Worm (Caenorhabditis elegans) whole organism, late embryonic: ENCODE data around the gene srh-92.

ENCODE experiments used
- T23F11.4 ChIP-seq: fragments of 200-800 bp; sonication (Bioruptor generic); optimal IDR thresholded peaks from 2 replicates; lab custom pipeline; 2018; ENCODE audit warnings: mild to moderate bottlenecking, missing genetic modification characterization, missing compliant biosample characterization
- ama-1 ChIP-seq: fragments of 150-350 bp; optimal IDR thresholded peaks from 2 replicates; lab custom pipeline; 2014
- ceh-31 ChIP-seq: sonication (generic microtip); optimal IDR thresholded peaks from 2 replicates; lab custom pipeline; 2016; ENCODE audit warnings: missing genetic modification characterization, missing compliant biosample characterization
- ceh-34 ChIP-seq: sonication (generic microtip); optimal IDR thresholded peaks from 2 replicates; lab custom pipeline; 2016; ENCODE audit warnings: mild to moderate bottlenecking, missing genetic modification characterization, missing compliant biosample characterization
- ceh-9 ChIP-seq: sonication (generic microtip); optimal IDR thresholded peaks from 2 replicates; lab custom pipeline; 2016; ENCODE audit warnings: mild to moderate bottlenecking, missing genetic modification characterization, inconsistent platforms, missing compliant biosample characterization
- pha-2 ChIP-seq: sonication (generic microtip); optimal IDR thresholded peaks from 2 replicates; lab custom pipeline; 2017; ENCODE audit warnings: mild to moderate bottlenecking, missing genetic modification characterization, missing compliant biosample characterization
- pha-4 ChIP-seq: fragments of 150-350 bp; optimal IDR thresholded peaks from 2 replicates; lab custom pipeline; 2018; ENCODE audit warnings: missing biosample characterization, missing genetic modification reagents, missing genetic modification characterization
- pros-1 ChIP-seq: fragments of 150-350 bp; optimal IDR thresholded peaks from 2 replicates; lab custom pipeline; 2014; ENCODE audit warnings: missing biosample characterization, missing genetic modification reagents, missing genetic modification characterization
- syd-9 ChIP-seq: sonication (generic microtip); optimal IDR thresholded peaks from 2 replicates; lab custom pipeline; 2016; ENCODE audit warnings: mild to moderate bottlenecking, missing genetic modification characterization, moderate library complexity, missing compliant biosample characterization
- unc-3 ChIP-seq, 2 experiments: fragments of 200-800 bp in 1 of 2; sonication (Bioruptor generic) in 1 of 2; sonication (generic microtip) in 1 of 2; conservative IDR thresholded peaks in 1 of 2; optimal IDR thresholded peaks in 1 of 2; 2 replicates each; pipeline versions ENCODE4 v1.3.6 to Lab custom; 2016 to 2022; ENCODE audit warnings: missing compliant biosample characterization in 2 of 2, missing genetic modification characterization in 2 of 2, missing genetic modification reagents in 1 of 2

DNA sequence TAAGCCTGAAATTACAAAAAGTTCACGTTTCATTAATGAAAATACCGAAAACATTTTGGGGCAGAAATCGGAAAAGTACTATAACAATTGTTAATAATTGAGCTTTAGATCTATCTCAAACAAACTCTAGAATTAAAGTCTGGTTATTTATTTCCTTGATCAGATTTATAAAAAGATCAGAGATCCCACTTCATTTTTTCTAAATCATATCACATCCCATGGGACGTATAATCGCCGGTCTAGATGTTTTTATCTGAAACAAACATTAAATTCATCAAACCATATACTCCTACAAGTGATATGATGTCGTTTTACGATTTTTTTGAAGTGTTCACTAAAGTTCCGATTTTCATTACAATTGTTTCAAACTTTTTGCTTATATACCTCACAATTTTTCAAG, 49.1 kb downstream of the srh-92 start, which contains the start of gene str-41:
- TF ChIP-seq ceh-34 (tag; lab: Kevin White, UChicago) (no peak), ama-1 (no peak), ceh-31 (tag; lab: Kevin White, UChicago) (no peak), pha-4 (tag; lab: Kevin White, UChicago) (no peak), syd-9 (tag; lab: Kevin White, UChicago) (no peak), unc-3 (GFP tag; conservative IDR thresholded peaks at IDR 0.05; lab: Robert Waterston, UW) (no peak), unc-3 (tag; optimal IDR thresholded peaks at IDR 0.05; lab: Kevin White, UChicago) (no peak), pros-1 (tag; lab: Kevin White, UChicago) (no peak), ceh-9 (tag; lab: Kevin White, UChicago) (no peak), pha-2 (tag; lab: Kevin White, UChicago) (no peak), T23F11.4 (no peak)
